Worm (Caenorhabditis elegans): ENCODE data around the gene pfk-1.1.

pfk-1.1 gene

ce11 chrX:2981715-2982114 is 41.0 kb downstream of the pfk-1.1 start, which contains the start of gene nspg-5:
nspg-5 (plus strand) TSS chrX:2982015.
- TF ChIP-seq npax-4 (tag; optimal IDR thresholded peaks at IDR 0.05): no peak
- no peak for TF ChIP-seq pha-2 (tag; optimal IDR thresholded peaks at IDR 0.05)
- TF ChIP-seq pax-1 (tag; optimal IDR thresholded peaks at IDR 0.05): peak; percentile 2

ce11 chrX:2983996-2984395 is 43.3 kb downstream of the pfk-1.1 start, which contains the start of gene osm-5:
osm-5 (plus strand) TSS chrX:2984263.
- TF ChIP-seq mec-3 (tag; optimal IDR thresholded peaks at IDR 0.05; ENCODE audit: borderline replicate concordance) (no peak), dve-1 (tag; optimal IDR thresholded peaks at IDR 0.05) (no peak), K02D7.2 (tag; optimal IDR thresholded peaks at IDR 0.05) (no peak), che-1 (tag; optimal IDR thresholded peaks at IDR 0.05) (no peak), nhr-232 (tag; optimal IDR thresholded peaks at IDR 0.05) (no peak), ceh-48 (tag; optimal IDR thresholded peaks at IDR 0.05) (no peak), elt-2 (tag; optimal IDR thresholded peaks at IDR 0.05) (no peak), tbx-7 (tag; optimal IDR thresholded peaks at IDR 0.05) (no peak), fkh-6 (tag; optimal IDR thresholded peaks at IDR 0.05) (no peak), nhr-11 (tag; optimal IDR thresholded peaks at IDR 0.05) (no peak), pha-2 (tag; optimal IDR thresholded peaks at IDR 0.05) (no peak), ceh-6 (GFP tag; optimal IDR thresholded peaks at IDR 0.05) (no peak), elt-4 (tag; optimal IDR thresholded peaks at IDR 0.05) (no peak)

ce11 chrX:2990145-2990544 is 49.5 kb downstream of the pfk-1.1 start:
- TF ChIP-seq ref-2 (tag; optimal IDR thresholded peaks at IDR 0.05) (no peak), ceh-6 (GFP tag; optimal IDR thresholded peaks at IDR 0.05) (no peak), zip-5 (tag; optimal IDR thresholded peaks at IDR 0.05) (no peak), npax-4 (tag; optimal IDR thresholded peaks at IDR 0.05) (no peak), odd-2 (tag; optimal IDR thresholded peaks at IDR 0.05) (no peak), sox-2 (GFP tag; IDR thresholded peaks at IDR 0.05) (no peak), ahr-1 (tag; optimal IDR thresholded peaks at IDR 0.05) (no peak), dve-1 (tag; optimal IDR thresholded peaks at IDR 0.05) (no peak), unc-3 (GFP tag; conservative IDR thresholded peaks at IDR 0.05) (no peak), unc-3 (tag; optimal IDR thresholded peaks at IDR 0.05) (no peak), ceh-18 (tag; optimal IDR thresholded peaks at IDR 0.05) (no peak), pat-9 (tag; optimal IDR thresholded peaks at IDR 0.05) (no peak), ets-4 (tag; optimal IDR thresholded peaks at IDR 0.05) (no peak), T23F11.4 (GFP tag; optimal IDR thresholded peaks at IDR 0.05) (no peak)

All from whole organism, late embryonic.